Fruit fly (Drosophila melanogaster): ENCODE data around the gene IntS12.

The IntS12 gene

DNA sequence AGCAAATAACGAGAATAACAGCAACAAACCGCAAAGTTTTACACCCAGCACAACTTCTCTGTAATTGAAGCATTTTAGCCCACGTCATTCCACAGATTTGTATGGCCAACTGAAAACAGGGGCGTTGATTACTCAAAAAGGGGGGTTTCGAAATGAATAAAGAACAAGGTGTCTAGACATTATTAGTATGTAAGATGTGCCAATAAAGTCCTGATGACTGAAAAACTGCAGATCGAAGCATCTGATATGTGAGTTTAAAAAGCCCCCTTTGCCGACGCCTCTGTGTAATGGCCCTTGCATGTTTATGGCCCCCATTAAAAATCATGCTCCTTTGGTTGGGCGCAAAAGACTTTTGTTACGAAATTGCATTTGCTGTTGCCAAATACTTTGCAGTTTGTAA lies 42.1 kb upstream of the IntS12 start (continued):
- TF ChIP-seq danr (GFP tag; IDR thresholded peaks at IDR 0.05) = no peak
- TF ChIP-seq Optix (GFP tag; IDR thresholded peaks at IDR 0.05) = peak; percentile 45; the same call in 1 of the 3 replicates
- no peak for TF ChIP-seq zf30C (GFP tag; optimal IDR thresholded peaks at IDR 0.05)
- peak; percentile 35; the same call in 1 of the 2 replicates for TF ChIP-seq Rfx (GFP tag; IDR thresholded peaks at IDR 0.05)
- TF ChIP-seq mirr (GFP tag; optimal IDR thresholded peaks at IDR 0.05) = no peak
- no peak for TF ChIP-seq aop (GFP tag; IDR thresholded peaks at IDR 0.05)
- TF ChIP-seq Elba2 (GFP tag; optimal IDR thresholded peaks at IDR 0.05) = no peak
- no peak for TF ChIP-seq pho (GFP tag; optimal IDR thresholded peaks at IDR 0.05)
- no peak for TF ChIP-seq crp (GFP tag; optimal IDR thresholded peaks at IDR 0.05)
- no peak for TF ChIP-seq HmgZ (tag; optimal IDR thresholded peaks at IDR 0.05)
- no peak for TF ChIP-seq gcm (GFP tag; optimal IDR thresholded peaks at IDR 0.05)
- TF ChIP-seq mam (GFP tag; optimal IDR thresholded peaks at IDR 0.05) = no peak
- no peak for TF ChIP-seq CG7556 (GFP tag; optimal IDR thresholded peaks at IDR 0.05)
- no peak for TF ChIP-seq Dll (GFP tag; IDR thresholded peaks at IDR 0.05; ENCODE audit: partially characterized antibody)
- no peak for TF ChIP-seq ranshi (GFP tag; IDR thresholded peaks at IDR 0.05)
- TF ChIP-seq CHES-1-like (GFP tag; optimal IDR thresholded peaks at IDR 0.05) = no peak
- TF ChIP-seq NC2α (GFP tag; optimal IDR thresholded peaks at IDR 0.05) = no peak
- TF ChIP-seq NC2β (GFP tag; optimal IDR thresholded peaks at IDR 0.05) = no peak
- TF ChIP-seq Med (GFP tag) = peak; percentile 82
- TF ChIP-seq sc (optimal IDR thresholded peaks at IDR 0.05) = no peak
- no peak for TF ChIP-seq sc (GFP tag; optimal IDR thresholded peaks at IDR 0.05)
- no peak for TF ChIP-seq CG17829 (tag; optimal IDR thresholded peaks at IDR 0.05)
- no peak for TF ChIP-seq amos (GFP tag; IDR thresholded peaks at IDR 0.05; ENCODE audit: partially characterized antibody)
- TF ChIP-seq CG2875 (GFP tag; optimal IDR thresholded peaks at IDR 0.05) = no peak
- no peak for TF ChIP-seq CG1832 (GFP tag; optimal IDR thresholded peaks at IDR 0.05)
- no peak for TF ChIP-seq CG4820 (GFP tag; optimal IDR thresholded peaks at IDR 0.05)
- TF ChIP-seq CG9609 (GFP tag; optimal IDR thresholded peaks at IDR 0.05) = no peak
- no peak for TF ChIP-seq wek (GFP tag; optimal IDR thresholded peaks at IDR 0.05)
- TF ChIP-seq CG7839 (tag; optimal IDR thresholded peaks at IDR 0.05) = peak; percentile 53
- no peak for TF ChIP-seq MESR4 (GFP tag; optimal IDR thresholded peaks at IDR 0.05)
- TF ChIP-seq Fer2 (tag; optimal IDR thresholded peaks at IDR 0.05) = no peak
- TF ChIP-seq vfl (GFP tag; optimal IDR thresholded peaks at IDR 0.05) = no peak
- no peak for TF ChIP-seq exex (tag; optimal IDR thresholded peaks at IDR 0.05)
- TF ChIP-seq B-H2 (GFP tag; optimal IDR thresholded peaks at IDR 0.05) = no peak
- TF ChIP-seq Dad (GFP tag; optimal IDR thresholded peaks at IDR 0.05) = no peak
- TF ChIP-seq CG9727 (GFP tag; optimal IDR thresholded peaks at IDR 0.05) = no peak
- TF ChIP-seq CG17328 (GFP tag; IDR thresholded peaks at IDR 0.05) = peak; percentile 27; the same call in 1 of the 2 replicates
- no peak for TF ChIP-seq CG31388 (GFP tag; optimal IDR thresholded peaks at IDR 0.05)
- TF ChIP-seq CG14014 (GFP tag; IDR thresholded peaks at IDR 0.05) = no peak
- no peak for TF ChIP-seq Trl (optimal IDR thresholded peaks at IDR 0.05)
- TF ChIP-seq Trl (GFP tag; optimal IDR thresholded peaks at IDR 0.05) = peak; percentile 15
- TF ChIP-seq CG17361 (GFP tag; IDR thresholded peaks at IDR 0.05) = no peak
- no peak for TF ChIP-seq Ravus (GFP tag; IDR thresholded peaks at IDR 0.05)
- TF ChIP-seq seq (GFP tag; IDR thresholded peaks at IDR 0.05) = no peak
- TF ChIP-seq dm (GFP tag; optimal IDR thresholded peaks at IDR 0.05) = no peak
- TF ChIP-seq CG13894 (tag; optimal IDR thresholded peaks at IDR 0.05) = no peak
- no peak for TF ChIP-seq Taf1 (GFP tag; IDR thresholded peaks at IDR 0.05)
- peak; percentile 15 for TF ChIP-seq zen (tag; optimal IDR thresholded peaks at IDR 0.05)
- TF ChIP-seq Lpt (GFP tag; optimal IDR thresholded peaks at IDR 0.05) = no peak
- TF ChIP-seq CG9215 (GFP tag; IDR thresholded peaks at IDR 0.05) = no peak
- no peak for TF ChIP-seq CG11398 (GFP tag; optimal IDR thresholded peaks at IDR 0.05)
- peak; percentile 49; the same call in 1 of the 2 replicates for TF ChIP-seq ttk (GFP tag; IDR thresholded peaks at IDR 0.05)
- no peak for TF ChIP-seq CG12104 (GFP tag; optimal IDR thresholded peaks at IDR 0.05)

Measured in whole organism, embryonic.